Fruit fly (Drosophila melanogaster): ENCODE results near the gene CG42521.

CG42521 gene

dm6 chr3L:10656451-10657198 is 33.2 kb upstream of the CG42521 start (continued):
- TF ChIP-seq CG18476 (GFP tag; optimal IDR thresholded peaks at IDR 0.05) (peak; percentile 37), vvl (GFP tag; IDR thresholded peaks at IDR 0.05) (no peak), ERR (GFP tag; optimal IDR thresholded peaks at IDR 0.05) (peak; percentile 29), Hsf (GFP tag; optimal IDR thresholded peaks at IDR 0.05) (peak; percentile 22), CG17328 (GFP tag; IDR thresholded peaks at IDR 0.05) (no peak), Sry-δ (GFP tag; optimal IDR thresholded peaks at IDR 0.05) (peak; percentile 34), psq (GFP tag; optimal IDR thresholded peaks at IDR 0.05) (peak; percentile 51), Mes4 (GFP tag; optimal IDR thresholded peaks at IDR 0.05) (peak; percentile 70), CG1832 (GFP tag; optimal IDR thresholded peaks at IDR 0.05) (no peak), Gug (GFP tag; IDR thresholded peaks at IDR 0.05) (no peak), wdn (GFP tag; IDR thresholded peaks at IDR 0.05) (no peak), Blimp-1 (GFP tag; optimal IDR thresholded peaks at IDR 0.05) (peak; percentile 73), ara (GFP tag; IDR thresholded peaks at IDR 0.05) (no peak; the same call in 1 of the 2 replicates), jing (GFP tag; optimal IDR thresholded peaks at IDR 0.05) (peak; percentile 16), CG15011 (GFP tag; optimal IDR thresholded peaks at IDR 0.05) (peak; percentile 75), CG42726 (GFP tag; IDR thresholded peaks at IDR 0.05; ENCODE audit: partially characterized antibody) (no peak), CG2875 (GFP tag; optimal IDR thresholded peaks at IDR 0.05) (peak; percentile 82), CG6683 (GFP tag; optimal IDR thresholded peaks at IDR 0.05) (peak; percentile 58), Dip3 (GFP tag; optimal IDR thresholded peaks at IDR 0.05) (peak; percentile 12), CkIIα-i1 (GFP tag; IDR thresholded peaks at IDR 0.05) (no peak), CG17802 (tag; optimal IDR thresholded peaks at IDR 0.05) (no peak), E2f1 (GFP tag; IDR thresholded peaks at IDR 0.05) (0 out of 2 replicates have a peak, but pooled peaks have one; percentile 14), CG16813 (GFP tag; IDR thresholded peaks at IDR 0.05; ENCODE audit: partially characterized antibody) (no peak), CG17186 (GFP tag; optimal IDR thresholded peaks at IDR 0.05) (no peak), CG4282 (GFP tag; optimal IDR thresholded peaks at IDR 0.05) (no peak), Dfd (GFP tag; optimal IDR thresholded peaks at IDR 0.05) (no peak), CG10274 (GFP tag; optimal IDR thresholded peaks at IDR 0.05) (peak; percentile 29), Nf-YC (tag; optimal IDR thresholded peaks at IDR 0.05) (peak; percentile 7), tll (GFP tag; optimal IDR thresholded peaks at IDR 0.05) (no peak), chn (GFP tag; optimal IDR thresholded peaks at IDR 0.05) (peak; percentile 21), fd64A (GFP tag; optimal IDR thresholded peaks at IDR 0.05) (peak; percentile 85), CG10979 (tag; optimal IDR thresholded peaks at IDR 0.05) (peak; percentile 5), CG3281 (GFP tag; optimal IDR thresholded peaks at IDR 0.05) (peak; percentile 69), sug (tag; optimal IDR thresholded peaks at IDR 0.05) (peak; percentile 36), CG30020 (tag; optimal IDR thresholded peaks at IDR 0.05) (no peak), Eip74EF (GFP tag; optimal IDR thresholded peaks at IDR 0.05) (peak in 1 of 2 experiments; percentile 61), cad (GFP tag; optimal IDR thresholded peaks at IDR 0.05) (no peak), twi (tag; optimal IDR thresholded peaks at IDR 0.05) (peak; percentile 97), dpn (GFP tag; optimal IDR thresholded peaks at IDR 0.05) (peak; percentile 32 to 62), croc (GFP tag; conservative IDR thresholded peaks at IDR 0.05) (no peak), Jarid2 (GFP tag; optimal IDR thresholded peaks at IDR 0.05) (peak; percentile 59), CG14014 (GFP tag; IDR thresholded peaks at IDR 0.05) (peak; percentile 78; the same call in 1 of the 2 replicates), CG6854 (GFP tag; optimal IDR thresholded peaks at IDR 0.05) (no peak), mld (GFP tag; IDR thresholded peaks at IDR 0.05; ENCODE audit: partially characterized antibody) (no peak), slou (GFP tag; optimal IDR thresholded peaks at IDR 0.05) (peak; percentile 26), lola (GFP tag; optimal IDR thresholded peaks at IDR 0.05) (peak in 1 of 3 experiments; percentile 4), MTF-1 (GFP tag; optimal IDR thresholded peaks at IDR 0.05; ENCODE audit: borderline replicate concordance) (peak; percentile 88), CG9817 (tag; optimal IDR thresholded peaks at IDR 0.05) (peak; percentile 45)
